Worm (Caenorhabditis elegans) whole organism, L4 larva: ENCODE data around the gene col-172.

Experiments used
- ZK546.5 ChIP-seq, 2 experiments: sonication (generic microtip); optimal IDR thresholded peaks; 2 replicates each; lab custom pipeline; 2017; ENCODE audit warnings: missing biosample characterization in 2 of 2, missing genetic modification characterization in 2 of 2
- ceh-28 ChIP-seq: fragments of 150-350 bp; optimal IDR thresholded peaks from 2 replicates; lab custom pipeline; 2014; ENCODE audit warnings: missing biosample characterization, missing genetic modification reagents, missing genetic modification characterization
- ceh-62 ChIP-seq: sonication (generic microtip); optimal IDR thresholded peaks from 2 replicates; lab custom pipeline; 2017; ENCODE audit warnings: missing biosample characterization, missing genetic modification characterization
- ceh-82 ChIP-seq: sonication (generic microtip); optimal IDR thresholded peaks from 2 replicates; lab custom pipeline; 2017; ENCODE audit warnings: missing biosample characterization, missing genetic modification characterization
- cey-2 ChIP-seq: sonication (generic microtip); optimal IDR thresholded peaks from 3 replicates; lab custom pipeline; 2017; ENCODE audit warnings: missing genetic modification characterization, mild to moderate bottlenecking, missing compliant biosample characterization, antibody characterized with exemption, borderline replicate concordance; ENCODE audit not compliant: insufficient read depth
- ctbp-1 ChIP-seq: fragments of 200-800 bp; sonication (Bioruptor generic); IDR thresholded peaks from 2 replicates; pipeline ENCODE4 v1.3.6; 2022; ENCODE audit warnings: missing genetic modification reagents, missing genetic modification characterization, missing compliant biosample characterization
- mep-1 ChIP-seq: fragments of 150-350 bp; sonication (generic microtip); optimal IDR thresholded peaks from 3 replicates; lab custom pipeline; 2014; ENCODE audit warnings: missing biosample characterization, missing genetic modification characterization
- snpc-4 ChIP-seq: fragments of 150-350 bp; optimal IDR thresholded peaks from 2 replicates; lab custom pipeline; 2014; ENCODE audit warnings: missing biosample characterization, missing genetic modification characterization
- spr-3 ChIP-seq: fragments of 200-800 bp; sonication (Bioruptor generic); optimal IDR thresholded peaks from 2 replicates; lab custom pipeline; 2018; ENCODE audit warnings: mild to moderate bottlenecking, missing genetic modification characterization, missing compliant biosample characterization
- unc-62 ChIP-seq, 3 experiments: fragments of 150-350 bp in 1 of 3; sonication (generic microtip); optimal IDR thresholded peaks in 2 of 3; peaks in 1 of 3; 1 replicate in 1 of 3; 2 replicates in 2 of 3; lab custom pipeline; 2014 to 2017; ENCODE audit warnings: missing biosample characterization in 3 of 3, missing genetic modification characterization in 3 of 3, missing genetic modification reagents in 3 of 3, missing genotype in 1 of 3

DNA sequence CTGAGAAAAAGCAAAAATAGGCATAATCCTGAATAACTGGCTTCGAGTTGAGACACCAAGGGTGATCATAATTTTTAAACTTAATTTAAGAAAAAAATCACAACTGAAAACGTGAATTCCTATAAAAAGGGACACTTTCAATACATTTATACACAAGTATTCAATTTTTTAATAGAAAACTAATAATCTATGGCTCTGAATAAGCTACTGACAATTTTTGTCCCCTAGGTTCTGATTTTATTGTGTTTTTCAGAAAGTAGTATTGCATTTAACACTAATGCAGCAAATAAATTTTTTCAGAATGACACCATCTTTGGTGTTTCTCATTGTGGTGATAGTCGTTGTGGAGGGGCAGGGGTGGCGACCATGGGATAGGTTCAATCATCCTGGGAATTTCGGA lies 40.7 kb downstream of the col-172 start, which contains the start of gene nas-11:
- TF ChIP-seq ctbp-1 (GFP tag; lab: Robert Waterston, UW) = no peak
- TF ChIP-seq ceh-28 (tag; lab: Kevin White, UChicago) = no peak
- TF ChIP-seq ceh-62 (tag; lab: Kevin White, UChicago) = no peak
- no peak for TF ChIP-seq snpc-4 (tag; lab: Kevin White, UChicago)
- no peak for TF ChIP-seq cey-2 (tag; lab: Kevin White, UChicago)
- TF ChIP-seq ceh-82 = no peak
- TF ChIP-seq unc-62 (GFP tag; optimal IDR thresholded peaks at IDR 0.05 in 1 of 2; lab: Kevin White, UChicago) = no peak
- TF ChIP-seq unc-62 (tag; optimal IDR thresholded peaks at IDR 0.05; lab: Kevin White, UChicago) = no peak
- TF ChIP-seq mep-1 = no peak
- no peak for TF ChIP-seq ZK546.5 (tag; optimal IDR thresholded peaks at IDR 0.05; lab: Kevin White, UChicago)
- no peak for TF ChIP-seq spr-3 (GFP tag; lab: Kevin White, UChicago)
